Fruit fly (Drosophila melanogaster) whole organism: ENCODE measurements around the gene ZnT35C.

Experiments used
- CG8478 ChIP-seq: fragments of >200 bp; optimal IDR thresholded peaks from 2 replicates; lab custom pipeline; 2018; ENCODE audit warnings: inconsistent platforms
- Dll ChIP-seq: fragments of >200 bp; optimal IDR thresholded peaks from 2 replicates; lab custom pipeline; 2017
- psq ChIP-seq: fragments of >200 bp; optimal IDR thresholded peaks from 2 replicates; lab custom pipeline; 2017
- usp ChIP-seq: fragments of >200 bp; optimal IDR thresholded peaks from 2 replicates; lab custom pipeline; 2017; ENCODE audit warnings: missing biosample characterization, missing genetic modification characterization, mixed read lengths

- TF ChIP-seq Dll (lab: Kevin White, UChicago) (no peak), usp (GFP tag; lab: Kevin White, UChicago) (no peak), CG8478 (lab: Kevin White, UChicago) (no peak), psq (no peak)
These were observed 68.5 kb downstream of the ZnT35C start for dm6 chr2L:15179028-15179427.
